Fruit fly (Drosophila melanogaster) whole organism, pupa: ENCODE measurements around the gene CG33514.

ENCODE experiments used
- CG8159 ChIP-seq: fragments of 200-800 bp; sonication (Bioruptor generic); optimal IDR thresholded peaks from 3 replicates; lab custom pipeline; 2018; ENCODE audit warnings: missing biosample characterization, mild to moderate bottlenecking, missing genetic modification characterization, moderate library complexity
- fd96Ca ChIP-seq: fragments of 200-800 bp; sonication (Bioruptor generic); IDR thresholded peaks from 3 replicates; pipeline ENCODE4 v1.3.6; 2022; ENCODE audit warnings: missing biosample characterization, missing genetic modification characterization

dm6 chr3L:4349314-4349713, 15.9 kb upstream of the CG33514 start:
- TF ChIP-seq CG8159, result no peak
- TF ChIP-seq fd96Ca (GFP tag; lab: Robert Waterston, UW), result no peak
